Worm (Caenorhabditis elegans) whole organism, L1 larva: ENCODE measurements around the gene spt-5.

ENCODE experiments used
- C04F5.9 ChIP-seq: sonication (generic microtip); optimal IDR thresholded peaks from 2 replicates; lab custom pipeline; 2016; ENCODE audit warnings: missing genetic modification characterization, missing compliant biosample characterization
- C16A3.4 ChIP-seq: fragments of 150-350 bp; optimal IDR thresholded peaks from 2 replicates; lab custom pipeline; 2014; ENCODE audit warnings: missing biosample characterization, missing genetic modification characterization
- F16B12.6 ChIP-seq: fragments of 150-350 bp; optimal IDR thresholded peaks from 2 replicates; lab custom pipeline; 2014; ENCODE audit warnings: missing biosample characterization, missing genetic modification characterization
- Y116A8C.19 ChIP-seq: sonication (generic microtip); optimal IDR thresholded peaks from 2 replicates; lab custom pipeline; 2016; ENCODE audit warnings: missing compliant biosample characterization, missing genetic modification characterization, borderline replicate concordance
- alr-1 ChIP-seq: fragments of 200-800 bp; sonication (Bioruptor generic); optimal IDR thresholded peaks from 2 replicates; lab custom pipeline; 2018; ENCODE audit warnings: borderline replicate concordance, mild to moderate bottlenecking, missing genetic modification characterization, missing compliant biosample characterization
- aly-2 ChIP-seq: fragments of 150-350 bp; optimal IDR thresholded peaks from 2 replicates; lab custom pipeline; 2014; ENCODE audit warnings: missing biosample characterization, missing genetic modification characterization
- blmp-1 ChIP-seq: fragments of 150-350 bp; optimal IDR thresholded peaks from 2 replicates; lab custom pipeline; 2014; ENCODE audit warnings: missing biosample characterization, missing genetic modification characterization
- ceh-82 ChIP-seq, 3 experiments: fragments of 150-350 bp in 1 of 3; sonication (generic microtip) in 2 of 3; optimal IDR thresholded peaks; 2 replicates each; lab custom pipeline; 2014 to 2017; ENCODE audit warnings: missing biosample characterization in 3 of 3, missing genetic modification characterization in 3 of 3
- dpl-1 ChIP-seq, 3 experiments: fragments of 150-350 bp in 2 of 3; sonication (generic microtip) in 1 of 3; optimal IDR thresholded peaks; 2 replicates each; lab custom pipeline; 2014 to 2017; ENCODE audit warnings: missing biosample characterization in 3 of 3, missing genetic modification characterization in 3 of 3, missing genetic modification reagents in 3 of 3
- efl-1 ChIP-seq, 4 experiments: fragments of 150-350 bp; optimal IDR thresholded peaks in 3 of 4; peaks in 1 of 4; 1 replicate in 1 of 4; 2 replicates in 3 of 4; lab custom pipeline; 2014; ENCODE audit warnings: missing biosample characterization in 2 of 4, missing genetic modification characterization in 2 of 4, missing genetic modification reagents in 2 of 4
- elt-3 ChIP-seq, 6 experiments: fragments of 150-350 bp in 1 of 6; sonication (generic microtip); optimal IDR thresholded peaks; 2 replicates each; lab custom pipeline; 2017 to 2018; ENCODE audit warnings: missing biosample characterization in 6 of 6, missing genetic modification characterization in 6 of 6, inconsistent platforms in 1 of 6
- ets-5 ChIP-seq: fragments of 200-800 bp; sonication (Bioruptor generic); IDR thresholded peaks from 2 replicates; pipeline ENCODE4 v1.3.6; 2022; ENCODE audit warnings: missing genetic modification characterization, missing compliant biosample characterization
- fkh-8 ChIP-seq: sonication (generic microtip); optimal IDR thresholded peaks from 2 replicates; lab custom pipeline; 2016; ENCODE audit warnings: mild to moderate bottlenecking, missing genetic modification characterization, missing compliant biosample characterization
- grh-1 ChIP-seq: fragments of 200-800 bp; sonication (Bioruptor generic); IDR thresholded peaks from 2 replicates; pipeline ENCODE4 v1.3.6; 2022; ENCODE audit warnings: missing genetic modification reagents, missing genetic modification characterization, missing compliant biosample characterization
- jun-1 ChIP-seq: fragments of 150-350 bp; optimal IDR thresholded peaks from 2 replicates; lab custom pipeline; 2014; ENCODE audit warnings: missing biosample characterization, missing genetic modification reagents, missing genetic modification characterization
- lin-14 ChIP-seq: fragments of 200-800 bp; sonication (Bioruptor generic); optimal IDR thresholded peaks from 2 replicates; lab custom pipeline; 2018; ENCODE audit warnings: mild to moderate bottlenecking, missing genetic modification characterization, moderate library complexity, missing compliant biosample characterization
- lin-15B ChIP-seq: fragments of 150-350 bp; sonication (generic microtip); optimal IDR thresholded peaks from 3 replicates; lab custom pipeline; 2014; ENCODE audit warnings: missing biosample characterization, missing genetic modification characterization
- lin-35 ChIP-seq, 2 experiments: fragments of 150-350 bp; optimal IDR thresholded peaks; 2 replicates each; lab custom pipeline; 2014; ENCODE audit warnings: missing biosample characterization in 2 of 2, missing genetic modification characterization in 2 of 2, missing genetic modification reagents in 2 of 2
- lir-3 ChIP-seq: sonication (generic microtip); optimal IDR thresholded peaks from 2 replicates; lab custom pipeline; 2016; ENCODE audit warnings: mild to moderate bottlenecking, missing genetic modification characterization, moderate library complexity, missing compliant biosample characterization; ENCODE audit not compliant: poor library complexity
- lsy-2 ChIP-seq, 2 experiments: fragments of 150-350 bp; optimal IDR thresholded peaks; 2 replicates each; lab custom pipeline; 2014; ENCODE audit warnings: missing biosample characterization in 2 of 2, missing genetic modification characterization in 2 of 2
- mdl-1 ChIP-seq, 2 experiments: fragments of 150-350 bp; optimal IDR thresholded peaks; 2 replicates each; lab custom pipeline; 2014 to 2017; ENCODE audit warnings: missing biosample characterization in 2 of 2, missing genetic modification characterization in 2 of 2, inconsistent platforms in 1 of 2
- mep-1 ChIP-seq: fragments of 150-350 bp; optimal IDR thresholded peaks from 2 replicates; lab custom pipeline; 2014; ENCODE audit warnings: missing biosample characterization, missing genetic modification characterization
- nhr-20 ChIP-seq: sonication (generic microtip); optimal IDR thresholded peaks from 2 replicates; lab custom pipeline; 2016; ENCODE audit warnings: mild to moderate bottlenecking, missing genetic modification characterization, missing compliant biosample characterization
- nhr-28 ChIP-seq: fragments of 150-350 bp; optimal IDR thresholded peaks from 2 replicates; lab custom pipeline; 2014; ENCODE audit warnings: missing biosample characterization, missing genetic modification characterization
- nhr-47 ChIP-seq: sonication (generic microtip); optimal IDR thresholded peaks from 2 replicates; lab custom pipeline; 2016; ENCODE audit warnings: mild to moderate bottlenecking, missing genetic modification characterization, moderate library complexity, missing compliant biosample characterization
- nhr-71 ChIP-seq: sonication (generic microtip); optimal IDR thresholded peaks from 2 replicates; lab custom pipeline; 2016; ENCODE audit warnings: mild to moderate bottlenecking, missing genetic modification characterization, moderate library complexity, missing compliant biosample characterization
- nhr-76 ChIP-seq: sonication (generic microtip); optimal IDR thresholded peaks from 2 replicates; lab custom pipeline; 2017; ENCODE audit warnings: missing biosample characterization, missing genetic modification characterization
- nhr-77 ChIP-seq: fragments of 150-350 bp; optimal IDR thresholded peaks from 2 replicates; lab custom pipeline; 2014; ENCODE audit warnings: missing biosample characterization, missing genetic modification characterization
- nhr-85 ChIP-seq: sonication (generic microtip); peaks from one replicate; lab custom pipeline; 2016; ENCODE audit warnings: missing genetic modification characterization, inconsistent platforms, missing compliant biosample characterization
- pax-3 ChIP-seq: fragments of 200-800 bp; sonication (Bioruptor generic); optimal IDR thresholded peaks from 2 replicates; lab custom pipeline; 2018; ENCODE audit warnings: mild to moderate bottlenecking, missing genetic modification characterization, moderate library complexity, missing compliant biosample characterization
- rnt-1 ChIP-seq: sonication (generic microtip); optimal IDR thresholded peaks from 2 replicates; lab custom pipeline; 2016; ENCODE audit warnings: mild to moderate bottlenecking, missing genetic modification characterization, moderate library complexity, missing compliant biosample characterization
- skn-1 ChIP-seq: fragments of 150-350 bp; optimal IDR thresholded peaks from 2 replicates; lab custom pipeline; 2014; ENCODE audit warnings: missing biosample characterization, missing genetic modification characterization
- snpc-4 ChIP-seq: fragments of 150-350 bp; optimal IDR thresholded peaks from 2 replicates; lab custom pipeline; 2014; ENCODE audit warnings: missing biosample characterization, missing genetic modification characterization
- snu-23 ChIP-seq: sonication (generic microtip); optimal IDR thresholded peaks from 2 replicates; lab custom pipeline; 2016; ENCODE audit warnings: missing genetic modification characterization, missing compliant biosample characterization
- sox-4 ChIP-seq: sonication (generic microtip); optimal IDR thresholded peaks from 2 replicates; lab custom pipeline; 2016; ENCODE audit warnings: missing genetic modification characterization, missing compliant biosample characterization
- sup-37 ChIP-seq: fragments of 200-800 bp; sonication (Bioruptor generic); optimal IDR thresholded peaks from 2 replicates; lab custom pipeline; 2018; ENCODE audit warnings: mild to moderate bottlenecking, missing genetic modification characterization, missing compliant biosample characterization
- swsn-7 ChIP-seq: sonication (generic microtip); optimal IDR thresholded peaks from 2 replicates; lab custom pipeline; 2016; ENCODE audit warnings: missing genetic modification characterization, missing compliant biosample characterization
- tbx-2 ChIP-seq: sonication (generic microtip); optimal IDR thresholded peaks from 2 replicates; lab custom pipeline; 2016; ENCODE audit warnings: missing genetic modification characterization, missing compliant biosample characterization
- xbp-1 ChIP-seq: sonication (generic microtip); optimal IDR thresholded peaks from 2 replicates; lab custom pipeline; 2016; ENCODE audit warnings: missing genetic modification characterization, missing compliant biosample characterization

spt-5 gene

DNA sequence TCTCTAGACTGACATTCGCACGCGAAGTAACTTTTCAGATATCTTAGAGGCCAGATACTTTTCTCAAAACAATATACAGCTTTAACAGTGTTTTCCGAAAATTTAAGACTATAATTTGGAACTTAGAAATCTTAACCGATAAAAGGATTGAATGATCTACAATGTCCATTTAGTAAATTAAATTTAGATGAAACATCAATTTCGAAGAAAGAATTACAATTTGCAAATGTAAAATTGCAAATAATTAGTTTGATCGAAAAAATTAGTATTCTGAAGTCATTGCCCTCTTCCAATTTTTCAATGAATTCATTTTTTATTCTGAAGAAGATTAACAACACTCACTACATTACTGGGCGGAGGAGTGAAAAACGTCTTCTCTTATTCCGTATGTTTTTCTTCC lies 17.3 kb downstream of the spt-5 start, which contains the start of gene bath-37:
TSS of gene bath-37 (plus strand) at position 301 of the 400 bp plus-strand sequence.
- TF ChIP-seq elt-3 (tag; optimal IDR thresholded peaks at IDR 0.05; lab: Kevin White, UChicago), result no peak
- TF ChIP-seq, all 84 proteins: peak for 0

DNA sequence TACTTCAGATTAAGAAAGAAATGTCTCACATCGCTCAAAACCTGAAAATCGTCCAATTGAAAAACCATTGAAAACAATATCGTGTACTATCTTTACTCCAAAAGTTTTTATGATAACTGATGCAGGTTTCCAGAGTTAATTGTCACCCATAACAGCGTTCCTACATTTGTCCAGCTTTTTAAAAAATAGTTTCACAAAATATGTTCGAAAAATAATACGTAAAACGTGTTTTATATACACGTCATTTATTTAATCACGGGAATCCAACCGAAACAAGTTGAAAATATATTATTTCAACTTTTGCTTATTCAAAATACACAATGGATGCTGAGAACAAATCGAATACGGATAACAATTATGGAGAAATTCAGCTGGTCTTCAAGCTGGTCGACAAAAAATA lies 24.2 kb downstream of the spt-5 start, which contains the start of gene K08E4.7:
TSS of gene K08E4.7 (plus strand) at position 301 of the 400 bp plus-strand sequence.
- TF ChIP-seq lir-3 (tag; lab: Kevin White, UChicago) (no peak), rnt-1 (tag; lab: Kevin White, UChicago) (no peak), tbx-2 (tag; lab: Kevin White, UChicago) (no peak), ets-5 (GFP tag; lab: Robert Waterston, UW) (no peak), skn-1 (tag; lab: Kevin White, UChicago) (no peak), sox-4 (tag; lab: Kevin White, UChicago) (no peak), sup-37 (GFP tag; lab: Kevin White, UChicago) (no peak)

- no peak for TF ChIP-seq efl-1 (optimal IDR thresholded peaks at IDR 0.05; lab: Kevin White, UChicago)
- peak in 1 of 2 experiments; percentile 26 for TF ChIP-seq efl-1 (GFP tag; optimal IDR thresholded peaks at IDR 0.05 in 1 of 2; lab: Kevin White, UChicago)
- TF ChIP-seq dpl-1 (GFP tag; optimal IDR thresholded peaks at IDR 0.05; lab: Kevin White, UChicago), result peak in 1 of 3 experiments; percentile 45
- TF ChIP-seq alr-1 (tag; lab: Kevin White, UChicago), result no peak
- TF ChIP-seq jun-1 (tag; lab: Kevin White, UChicago), result no peak
- TF ChIP-seq lin-35 (GFP tag; optimal IDR thresholded peaks at IDR 0.05; lab: Kevin White, UChicago), result peak in 1 of 2 experiments; percentile 3
- TF ChIP-seq lsy-2 (tag; optimal IDR thresholded peaks at IDR 0.05; lab: Kevin White, UChicago), result peak in 1 of 2 experiments; percentile 24
- no peak for TF ChIP-seq nhr-77 (tag; lab: Kevin White, UChicago)
These were observed 27.0 kb downstream of the spt-5 start, which contains the start of gene tmed-1 for ce11 chrIV:12078112-12078812. Gene tmed-1 (minus strand): TSS chrIV:12078162.

DNA sequence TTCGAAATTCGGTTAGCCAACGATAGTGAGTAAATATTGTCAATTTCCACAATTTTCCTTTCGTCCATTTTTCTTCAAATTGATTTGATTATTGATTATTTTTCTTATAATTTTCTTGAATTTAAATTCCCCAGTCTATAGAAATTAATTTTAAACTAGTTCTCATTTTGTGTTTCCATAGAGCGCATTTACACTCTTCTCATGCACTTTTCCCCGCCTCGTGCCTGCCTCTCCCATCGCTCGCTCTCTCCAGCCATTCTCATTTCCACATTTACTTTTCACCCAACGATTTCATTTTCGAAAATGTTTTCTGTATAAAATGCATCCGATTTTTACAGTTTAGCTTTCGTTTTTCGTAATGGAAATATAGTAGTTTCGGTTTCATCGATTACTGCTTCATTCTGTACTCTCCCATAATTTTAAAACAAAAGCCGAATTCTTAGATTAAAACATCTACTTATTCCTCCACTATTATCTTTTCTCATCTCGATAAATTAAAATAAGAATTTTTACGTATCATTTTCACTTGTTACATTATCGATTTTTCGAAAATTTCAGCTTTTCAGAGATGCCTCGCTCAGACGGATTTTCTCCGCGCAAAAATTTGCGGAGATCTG lies 27.7 kb downstream of the spt-5 start, which contains the start of gene lex-1:
TSS of gene lex-1 (plus strand) at position 567 of the 617 bp plus-strand sequence.
- TF ChIP-seq F16B12.6 (tag; lab: Kevin White, UChicago), result peak; percentile 20
- TF ChIP-seq efl-1 (optimal IDR thresholded peaks at IDR 0.05; lab: Kevin White, UChicago), result peak; percentile 18 to 79
- TF ChIP-seq efl-1 (GFP tag; optimal IDR thresholded peaks at IDR 0.05 in 1 of 2; lab: Kevin White, UChicago), result peak; percentile 85 to 98
- peak; percentile 37 for TF ChIP-seq C16A3.4 (tag; lab: Kevin White, UChicago)
- TF ChIP-seq dpl-1 (GFP tag; optimal IDR thresholded peaks at IDR 0.05; lab: Kevin White, UChicago), result peak; percentile 61 to 86 (median 80)
- TF ChIP-seq aly-2, result no peak
- peak; percentile 40 for TF ChIP-seq lin-14 (GFP tag; lab: Kevin White, UChicago)
- no peak for TF ChIP-seq Y116A8C.19 (tag; lab: Kevin White, UChicago)
- peak; percentile 21 for TF ChIP-seq fkh-8 (tag; lab: Kevin White, UChicago)
- TF ChIP-seq C04F5.9 (tag; lab: Kevin White, UChicago), result peak; percentile 14
- TF ChIP-seq snpc-4 (tag; lab: Kevin White, UChicago), result no peak
- TF ChIP-seq pax-3 (tag; lab: Kevin White, UChicago), result no peak
- peak in 1 of 3 experiments; percentile 22 for TF ChIP-seq ceh-82 (tag; optimal IDR thresholded peaks at IDR 0.05; lab: Kevin White, UChicago)
- peak; percentile 37 for TF ChIP-seq skn-1 (tag; lab: Kevin White, UChicago)
- peak; percentile 50 for TF ChIP-seq nhr-71 (tag; lab: Kevin White, UChicago)
- TF ChIP-seq nhr-85, result no peak
- peak; percentile 80 to 92 for TF ChIP-seq lin-35 (GFP tag; optimal IDR thresholded peaks at IDR 0.05; lab: Kevin White, UChicago)
- TF ChIP-seq swsn-7 (tag; lab: Kevin White, UChicago), result peak; percentile 3
- TF ChIP-seq lsy-2 (tag; optimal IDR thresholded peaks at IDR 0.05; lab: Kevin White, UChicago), result peak; percentile 29 to 72
- peak; percentile 55 for TF ChIP-seq snu-23 (GFP tag; lab: Kevin White, UChicago)
- TF ChIP-seq nhr-76 (tag; lab: Kevin White, UChicago), result no peak
- TF ChIP-seq xbp-1, result peak; percentile 36
- TF ChIP-seq lin-15B, result peak; percentile 71
- TF ChIP-seq nhr-20, result peak; percentile 38
- peak in 1 of 2 experiments; percentile 76 for TF ChIP-seq mdl-1 (tag; optimal IDR thresholded peaks at IDR 0.05; lab: Kevin White, UChicago)
- peak; percentile 56 for TF ChIP-seq mep-1 (tag; lab: Kevin White, UChicago)
- TF ChIP-seq nhr-47, result peak; percentile 6
- TF ChIP-seq nhr-28, result no peak
- no peak for TF ChIP-seq grh-1 (GFP tag; lab: Robert Waterston, UW)
- peak; percentile 4 for TF ChIP-seq tbx-2 (tag; lab: Kevin White, UChicago)
- TF ChIP-seq blmp-1, result peak; percentile 86
